Worm (Caenorhabditis elegans) whole organism, mixed stage, embryonic: ENCODE measurements around the gene trpp-4.

ENCODE experiments used
- blmp-1 ChIP-seq: fragments of 150-350 bp; optimal IDR thresholded peaks from 2 replicates; lab custom pipeline; 2014; ENCODE audit warnings: missing biosample characterization, missing genetic modification characterization
- elt-3 ChIP-seq: fragments of 150-350 bp; optimal IDR thresholded peaks from 2 replicates; lab custom pipeline; 2014; ENCODE audit warnings: missing biosample characterization, missing genetic modification characterization
- lin-13 ChIP-seq: fragments of 150-350 bp; optimal IDR thresholded peaks from 2 replicates; lab custom pipeline; 2014; ENCODE audit warnings: missing biosample characterization, missing genetic modification characterization
- lin-32 ChIP-seq: fragments of 200-800 bp; sonication (Bioruptor generic); optimal IDR thresholded peaks from 2 replicates; lab custom pipeline; 2018; ENCODE audit warnings: mild to moderate bottlenecking, missing genetic modification characterization, missing compliant biosample characterization
- mab-5 ChIP-seq: fragments of 150-350 bp; optimal IDR thresholded peaks from 2 replicates; lab custom pipeline; 2014; ENCODE audit warnings: missing biosample characterization, missing genetic modification characterization
- nhr-12 ChIP-seq: fragments of 150-350 bp; optimal IDR thresholded peaks from 2 replicates; lab custom pipeline; 2014; ENCODE audit warnings: missing biosample characterization, missing genetic modification characterization
- nhr-237 ChIP-seq: fragments of 150-350 bp; optimal IDR thresholded peaks from 2 replicates; lab custom pipeline; 2014; ENCODE audit warnings: missing biosample characterization, missing genetic modification characterization
- snpc-4 ChIP-seq: fragments of 150-350 bp; optimal IDR thresholded peaks from 2 replicates; lab custom pipeline; 2014; ENCODE audit warnings: missing biosample characterization, missing genetic modification characterization
- unc-62 ChIP-seq: fragments of 150-350 bp; optimal IDR thresholded peaks from 2 replicates; lab custom pipeline; 2014; ENCODE audit warnings: missing biosample characterization, missing genetic modification reagents, missing genetic modification characterization

ce11 chrV:9356345-9356744, 43.8 kb upstream of the trpp-4 start, which contains the start of gene ttr-49:
- TF ChIP-seq nhr-12 (tag; lab: Kevin White, UChicago) (no peak), lin-13 (tag; lab: Kevin White, UChicago) (no peak), snpc-4 (no peak), mab-5 (tag; lab: Kevin White, UChicago) (no peak), lin-32 (GFP tag; lab: Kevin White, UChicago) (no peak), blmp-1 (tag; lab: Kevin White, UChicago) (no peak), elt-3 (no peak), nhr-237 (no peak), unc-62 (no peak)
